Worm (Caenorhabditis elegans) whole organism, L2 larva: ENCODE results near the gene rgr-1.

Experiments used
- ama-1 ChIP-seq: fragments of 150-350 bp; optimal IDR thresholded peaks from 2 replicates; lab custom pipeline; 2018; ENCODE audit warnings: inconsistent platforms
- fos-1 ChIP-seq: fragments of 150-350 bp; optimal IDR thresholded peaks from 2 replicates; lab custom pipeline; 2014; ENCODE audit warnings: missing biosample characterization, missing genetic modification characterization
- lin-13 ChIP-seq: fragments of 150-350 bp; optimal IDR thresholded peaks from 2 replicates; lab custom pipeline; 2014; ENCODE audit warnings: missing biosample characterization, missing genetic modification reagents, missing genetic modification characterization
- lin-39 ChIP-seq: fragments of 150-350 bp; optimal IDR thresholded peaks from 2 replicates; lab custom pipeline; 2014; ENCODE audit warnings: missing biosample characterization, missing genetic modification reagents, missing genetic modification characterization
- lsy-2 ChIP-seq, 2 experiments: fragments of 150-350 bp in 1 of 2; sonication (generic microtip) in 1 of 2; optimal IDR thresholded peaks; 2 replicates each; lab custom pipeline; 2014 to 2017; ENCODE audit warnings: missing biosample characterization in 2 of 2, missing genetic modification characterization in 2 of 2
- nhr-23 ChIP-seq: fragments of 150-350 bp; optimal IDR thresholded peaks from 2 replicates; lab custom pipeline; 2014; ENCODE audit warnings: missing biosample characterization, missing genetic modification reagents, missing genetic modification characterization
- nhr-25 ChIP-seq: fragments of 150-350 bp; sonication (generic microtip); optimal IDR thresholded peaks from 3 replicates; lab custom pipeline; 2014; ENCODE audit warnings: missing biosample characterization, missing genetic modification characterization
- nhr-6 ChIP-seq: fragments of 150-350 bp; optimal IDR thresholded peaks from 2 replicates; lab custom pipeline; 2014; ENCODE audit warnings: missing biosample characterization, missing genetic modification characterization
- nhr-77 ChIP-seq: fragments of 150-350 bp; optimal IDR thresholded peaks from 2 replicates; lab custom pipeline; 2014; ENCODE audit warnings: missing biosample characterization, missing genetic modification characterization
- snpc-4 ChIP-seq: fragments of 150-350 bp; optimal IDR thresholded peaks from 2 replicates; lab custom pipeline; 2014; ENCODE audit warnings: missing biosample characterization, missing genetic modification characterization
- unc-39 ChIP-seq: fragments of 150-350 bp; optimal IDR thresholded peaks from 2 replicates; lab custom pipeline; 2014; ENCODE audit warnings: missing biosample characterization, missing genetic modification characterization
- zag-1 ChIP-seq: fragments of 150-350 bp; optimal IDR thresholded peaks from 2 replicates; lab custom pipeline; 2014; ENCODE audit warnings: missing biosample characterization, missing genetic modification characterization
- ztf-1 ChIP-seq: fragments of 200-800 bp; sonication (Bioruptor generic); conservative IDR thresholded peaks from 2 replicates; pipeline ENCODE4 v1.3.6; 2022; ENCODE audit warnings: missing genetic modification characterization, missing compliant biosample characterization
- ztf-11 ChIP-seq: sonication (generic microtip); optimal IDR thresholded peaks from 2 replicates; lab custom pipeline; 2017; ENCODE audit warnings: missing biosample characterization, missing genetic modification characterization

ce11 chrIII:9434999-9435398 lies 41.5 kb downstream of the rgr-1 start:
- TF ChIP-seq nhr-25 (tag; lab: Kevin White, UChicago) (no peak), lsy-2 (tag; optimal IDR thresholded peaks at IDR 0.05; lab: Kevin White, UChicago) (no peak), zag-1 (tag; lab: Kevin White, UChicago) (no peak), snpc-4 (tag; lab: Kevin White, UChicago) (no peak), unc-39 (no peak), ama-1 (lab: Kevin White, UChicago) (no peak), lin-13 (GFP tag; lab: Kevin White, UChicago) (no peak), fos-1 (tag; lab: Kevin White, UChicago) (no peak), ztf-1 (GFP tag; lab: Robert Waterston, UW) (no peak), nhr-23 (tag; lab: Kevin White, UChicago) (no peak), nhr-6 (no peak), nhr-77 (no peak), lin-39 (no peak), ztf-11 (tag; lab: Kevin White, UChicago) (no peak)
